Worm (Caenorhabditis elegans): ENCODE results near the gene agl-1.
A peak's percentile ranks its signal among the peaks of the same experiment; 100 is the strongest.

DNA sequence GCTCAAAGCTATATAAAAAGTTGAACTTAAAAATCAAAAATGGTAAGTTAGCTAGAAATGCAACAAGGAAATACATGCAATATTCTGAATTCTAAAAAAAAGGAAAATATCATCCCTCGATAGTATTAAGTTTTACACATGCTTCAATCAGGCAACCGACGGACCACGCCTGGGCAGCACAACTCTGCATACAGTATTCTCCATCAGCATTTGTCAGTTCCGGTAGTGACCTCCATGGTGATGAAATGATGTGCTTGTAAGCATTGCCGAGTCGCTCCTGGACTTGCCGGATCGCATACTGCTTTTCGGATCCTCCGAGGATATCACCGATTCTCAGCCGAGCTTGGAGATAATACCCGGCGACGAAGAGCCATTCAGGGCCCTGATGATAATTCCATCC lies 7.1 kb downstream of the agl-1 start:
- TF ChIP-seq dmd-8 (GFP tag; IDR thresholded peaks at IDR 0.05) (no peak), pha-4 (GFP tag; IDR thresholded peaks at IDR 0.05) (peak; percentile 42; the same call in 1 of the 2 replicates), pha-4 (tag; optimal IDR thresholded peaks at IDR 0.05) (no peak), unc-130 (GFP tag; optimal IDR thresholded peaks at IDR 0.05) (peak; percentile 6), ceh-82 (tag; optimal IDR thresholded peaks at IDR 0.05) (no peak), tag-97 (GFP tag; IDR thresholded peaks at IDR 0.05) (no peak), dpl-1 (GFP tag; optimal IDR thresholded peaks at IDR 0.05) (no peak), F49E8.2 (tag; optimal IDR thresholded peaks at IDR 0.05; ENCODE audit: borderline replicate concordance) (peak; percentile 56), nhr-76 (tag; optimal IDR thresholded peaks at IDR 0.05) (no peak), ztf-11 (tag; optimal IDR thresholded peaks at IDR 0.05) (no peak), skn-1 (tag; optimal IDR thresholded peaks at IDR 0.05) (no peak), spr-3 (GFP tag; optimal IDR thresholded peaks at IDR 0.05) (no peak)

Measured in whole organism, L4 larva.